Worm (Caenorhabditis elegans) whole organism, L1 larva: ENCODE results near the gene F54F7.6.

Experiments used
- dpl-1 ChIP-seq, 3 experiments: fragments of 150-350 bp in 2 of 3; sonication (generic microtip) in 1 of 3; optimal IDR thresholded peaks; 2 replicates each; lab custom pipeline; 2014 to 2017; ENCODE audit warnings: missing biosample characterization in 3 of 3, missing genetic modification characterization in 3 of 3, missing genetic modification reagents in 3 of 3
- dsc-1 ChIP-seq: sonication (generic microtip); optimal IDR thresholded peaks from 2 replicates; lab custom pipeline; 2016; ENCODE audit warnings: mild to moderate bottlenecking, missing genetic modification characterization, missing compliant biosample characterization
- egl-27 ChIP-seq, 2 experiments: fragments of 150-350 bp in 1 of 2; sonication (generic microtip); optimal IDR thresholded peaks; 3 replicates each; lab custom pipeline; 2017 to 2018; ENCODE audit warnings: missing biosample characterization in 2 of 2, missing genetic modification characterization in 2 of 2, missing genetic modification reagents in 2 of 2
- elt-2 ChIP-seq: sonication (generic microtip); optimal IDR thresholded peaks from 2 replicates; lab custom pipeline; 2016; ENCODE audit warnings: missing genetic modification characterization, mild to moderate bottlenecking, inconsistent platforms, missing compliant biosample characterization, missing genetic modification reagents
- elt-3 ChIP-seq, 6 experiments: fragments of 150-350 bp in 1 of 6; sonication (generic microtip); optimal IDR thresholded peaks; 2 replicates each; lab custom pipeline; 2017 to 2018; ENCODE audit warnings: missing biosample characterization in 6 of 6, missing genetic modification characterization in 6 of 6, inconsistent platforms in 1 of 6
- hlh-17 ChIP-seq: fragments of 200-800 bp; sonication (Bioruptor generic); optimal IDR thresholded peaks from 2 replicates; lab custom pipeline; 2018; ENCODE audit warnings: missing genetic modification characterization, mild to moderate bottlenecking, missing compliant biosample characterization, moderate library complexity, borderline replicate concordance
- lin-35 ChIP-seq, 2 experiments: fragments of 150-350 bp; optimal IDR thresholded peaks; 2 replicates each; lab custom pipeline; 2014; ENCODE audit warnings: missing biosample characterization in 2 of 2, missing genetic modification characterization in 2 of 2, missing genetic modification reagents in 2 of 2
- nhr-20 ChIP-seq: sonication (generic microtip); optimal IDR thresholded peaks from 2 replicates; lab custom pipeline; 2016; ENCODE audit warnings: mild to moderate bottlenecking, missing genetic modification characterization, missing compliant biosample characterization
- nhr-71 ChIP-seq: sonication (generic microtip); optimal IDR thresholded peaks from 2 replicates; lab custom pipeline; 2016; ENCODE audit warnings: mild to moderate bottlenecking, missing genetic modification characterization, moderate library complexity, missing compliant biosample characterization
- nhr-90 ChIP-seq: sonication (generic microtip); optimal IDR thresholded peaks from 2 replicates; lab custom pipeline; 2016; ENCODE audit warnings: mild to moderate bottlenecking, missing genetic modification characterization, missing compliant biosample characterization; ENCODE audit not compliant: poor library complexity
- unc-30 ChIP-seq: sonication (generic microtip); optimal IDR thresholded peaks from 2 replicates; lab custom pipeline; 2017; ENCODE audit warnings: missing biosample characterization, missing genetic modification characterization

F54F7.6 gene

DNA sequence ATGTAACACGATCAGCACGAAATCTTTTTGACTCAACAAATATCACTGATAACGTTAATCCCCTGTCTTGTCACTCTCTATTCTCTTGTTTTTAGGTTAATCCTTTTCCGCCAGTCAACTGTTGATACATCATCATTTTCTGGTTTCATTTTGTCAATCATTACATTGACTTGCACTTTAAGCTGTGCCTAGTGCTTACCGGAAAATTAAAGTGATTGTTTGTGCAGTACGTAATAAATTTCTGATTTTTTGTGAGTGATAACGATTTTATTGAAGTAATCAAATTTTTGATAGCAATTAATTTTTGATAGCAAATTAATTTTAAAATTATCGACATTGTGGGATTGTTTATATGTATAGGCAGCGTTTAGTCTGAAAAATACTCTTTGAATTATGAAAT is 44.0 kb downstream of the F54F7.6 start:
- TF ChIP-seq nhr-90 (tag; lab: Kevin White, UChicago) (no peak), dsc-1 (tag; lab: Kevin White, UChicago) (peak; percentile 44), elt-2 (tag; lab: Kevin White, UChicago) (peak; percentile 90), nhr-71 (peak; percentile 14)
- TF ChIP-seq, all 84 proteins: peak for 3

- TF ChIP-seq nhr-20 (tag; lab: Kevin White, UChicago) (peak; percentile 1), elt-3 (tag; optimal IDR thresholded peaks at IDR 0.05; lab: Kevin White, UChicago) (peak in 1 of 6 experiments; percentile 5), egl-27 (tag; optimal IDR thresholded peaks at IDR 0.05; lab: Kevin White, UChicago) (no peak), unc-30 (tag; lab: Kevin White, UChicago) (no peak), elt-2 (tag; lab: Kevin White, UChicago) (peak; percentile 13), dsc-1 (tag; lab: Kevin White, UChicago) (no peak), lin-35 (GFP tag; optimal IDR thresholded peaks at IDR 0.05; lab: Kevin White, UChicago) (peak in 1 of 2 experiments; percentile 9), dpl-1 (GFP tag; optimal IDR thresholded peaks at IDR 0.05; lab: Kevin White, UChicago) (no peak)
These were observed 44.9 kb downstream of the F54F7.6 start, which contains the start of gene Y62H9A.15 for ce11 chrX:11910046-11910445. Y62H9A.15 (minus strand) TSS chrX:11910145.

DNA sequence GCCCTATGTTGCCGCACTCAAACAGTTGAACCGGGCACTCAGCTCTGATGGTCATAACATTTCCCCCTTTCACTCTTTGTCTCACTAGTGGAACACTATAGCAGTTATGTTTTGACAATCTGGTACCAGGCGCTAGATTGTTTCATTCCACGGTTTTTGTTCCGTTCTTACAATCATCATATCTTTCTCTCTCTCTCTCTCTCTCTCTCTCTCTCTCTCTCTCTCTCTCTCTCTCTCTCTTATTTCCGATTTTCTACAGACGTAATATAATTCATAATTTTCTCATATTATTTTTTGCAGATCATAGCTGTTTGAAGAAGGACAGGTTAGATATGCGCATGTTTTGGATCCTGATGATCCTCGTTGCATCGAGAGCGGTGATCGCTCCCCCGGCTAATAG is 48.6 kb downstream of the F54F7.6 start, which contains the start of gene Y62H9A.12:
Gene Y62H9A.12 (plus strand): TSS at position 301 of the 400 bp plus-strand sequence.
- no peak for TF ChIP-seq hlh-17 (GFP tag; lab: Kevin White, UChicago)
- TF ChIP-seq, all 84 proteins: peak for 0
